Worm (Caenorhabditis elegans) whole organism, mixed stage, embryonic: ENCODE results near the gene B0001.5.

Experiments
- M03D4.4 ChIP-seq: sonication (generic microtip); optimal IDR thresholded peaks from 2 replicates; lab custom pipeline; 2017; ENCODE audit warnings: mild to moderate bottlenecking, missing genetic modification characterization, missing compliant biosample characterization
- bed-3 ChIP-seq: fragments of 200-800 bp; sonication (Bioruptor generic); optimal IDR thresholded peaks from 3 replicates; lab custom pipeline; 2018; ENCODE audit warnings: mild to moderate bottlenecking, missing genetic modification characterization, moderate library complexity, missing compliant biosample characterization
- blmp-1 ChIP-seq: fragments of 150-350 bp; optimal IDR thresholded peaks from 2 replicates; lab custom pipeline; 2014; ENCODE audit warnings: missing biosample characterization, missing genetic modification characterization
- ceh-43 ChIP-seq: fragments of 200-800 bp; sonication (Bioruptor generic); optimal IDR thresholded peaks from 2 replicates; lab custom pipeline; 2018; ENCODE audit warnings: mild to moderate bottlenecking, missing genetic modification characterization, moderate library complexity, missing compliant biosample characterization
- ces-1 ChIP-seq: fragments of 150-350 bp; optimal IDR thresholded peaks from 2 replicates; lab custom pipeline; 2014; ENCODE audit warnings: missing biosample characterization, missing genetic modification reagents, missing genetic modification characterization
- cnd-1 ChIP-seq: fragments of 200-800 bp; sonication (Bioruptor generic); optimal IDR thresholded peaks from 2 replicates; lab custom pipeline; 2018; ENCODE audit warnings: mild to moderate bottlenecking, missing genetic modification characterization, missing compliant biosample characterization
- drap-1 ChIP-seq: fragments of 200-800 bp; sonication (Bioruptor generic); optimal IDR thresholded peaks from 3 replicates; lab custom pipeline; 2018; ENCODE audit warnings: mild to moderate bottlenecking, missing genetic modification characterization, missing compliant biosample characterization
- elt-3 ChIP-seq: fragments of 150-350 bp; optimal IDR thresholded peaks from 2 replicates; lab custom pipeline; 2014; ENCODE audit warnings: missing biosample characterization, missing genetic modification characterization
- ham-2 ChIP-seq: fragments of 200-800 bp; sonication (Bioruptor generic); optimal IDR thresholded peaks from 2 replicates; lab custom pipeline; 2018; ENCODE audit warnings: mild to moderate bottlenecking, missing genetic modification characterization, missing compliant biosample characterization
- hlh-1 ChIP-seq: fragments of 150-350 bp; optimal IDR thresholded peaks from 2 replicates; lab custom pipeline; 2014; ENCODE audit warnings: missing biosample characterization, missing genetic modification reagents, missing genetic modification characterization
- lin-13 ChIP-seq: fragments of 150-350 bp; optimal IDR thresholded peaks from 2 replicates; lab custom pipeline; 2014; ENCODE audit warnings: missing biosample characterization, missing genetic modification characterization
- lsy-2 ChIP-seq: fragments of 150-350 bp; optimal IDR thresholded peaks from 2 replicates; lab custom pipeline; 2014; ENCODE audit warnings: missing biosample characterization, missing genetic modification characterization
- mab-5 ChIP-seq: fragments of 150-350 bp; optimal IDR thresholded peaks from 2 replicates; lab custom pipeline; 2014; ENCODE audit warnings: missing biosample characterization, missing genetic modification characterization
- nhr-12 ChIP-seq: fragments of 150-350 bp; optimal IDR thresholded peaks from 2 replicates; lab custom pipeline; 2014; ENCODE audit warnings: missing biosample characterization, missing genetic modification characterization
- nhr-2 ChIP-seq: fragments of 150-350 bp; optimal IDR thresholded peaks from 2 replicates; lab custom pipeline; 2014; ENCODE audit warnings: missing biosample characterization, missing genetic modification characterization
- nhr-237 ChIP-seq: fragments of 150-350 bp; optimal IDR thresholded peaks from 2 replicates; lab custom pipeline; 2014; ENCODE audit warnings: missing biosample characterization, missing genetic modification characterization
- nhr-28 ChIP-seq: fragments of 150-350 bp; optimal IDR thresholded peaks from 2 replicates; lab custom pipeline; 2014; ENCODE audit warnings: missing biosample characterization, missing genetic modification characterization
- pha-4 ChIP-seq: fragments of 150-350 bp; optimal IDR thresholded peaks from 2 replicates; lab custom pipeline; 2018; ENCODE audit warnings: missing biosample characterization, missing genetic modification reagents, missing genetic modification characterization
- snpc-4 ChIP-seq: fragments of 150-350 bp; optimal IDR thresholded peaks from 2 replicates; lab custom pipeline; 2014; ENCODE audit warnings: missing biosample characterization, missing genetic modification characterization
- tbx-8 ChIP-seq: fragments of 200-800 bp; sonication (Bioruptor generic); optimal IDR thresholded peaks from 2 replicates; lab custom pipeline; 2018; ENCODE audit warnings: mild to moderate bottlenecking, missing genetic modification characterization, moderate library complexity, missing compliant biosample characterization
- zip-8 ChIP-seq: fragments of 150-350 bp; optimal IDR thresholded peaks from 2 replicates; lab custom pipeline; 2014; ENCODE audit warnings: missing biosample characterization, missing genetic modification characterization

The B0001.5 gene

ce11 chrIV:12096479-12096878 lies 46.7 kb downstream of the B0001.5 start, which contains the start of gene mon-2:
TSS of gene mon-2 (plus strand) at chrIV:12096779.
- TF ChIP-seq nhr-12 (tag; lab: Kevin White, UChicago) (no peak), bed-3 (GFP tag; lab: Kevin White, UChicago) (no peak), ceh-43 (GFP tag; lab: Kevin White, UChicago) (no peak), ham-2 (no peak), nhr-237 (tag; lab: Kevin White, UChicago) (no peak), tbx-8 (GFP tag; lab: Kevin White, UChicago) (no peak), nhr-2 (no peak), cnd-1 (tag; lab: Kevin White, UChicago) (no peak), elt-3 (tag; lab: Kevin White, UChicago) (no peak), ces-1 (GFP tag; lab: Kevin White, UChicago) (no peak), M03D4.4 (tag; lab: Kevin White, UChicago) (no peak), snpc-4 (tag; lab: Kevin White, UChicago) (no peak), mab-5 (tag; lab: Kevin White, UChicago) (no peak)

DNA sequence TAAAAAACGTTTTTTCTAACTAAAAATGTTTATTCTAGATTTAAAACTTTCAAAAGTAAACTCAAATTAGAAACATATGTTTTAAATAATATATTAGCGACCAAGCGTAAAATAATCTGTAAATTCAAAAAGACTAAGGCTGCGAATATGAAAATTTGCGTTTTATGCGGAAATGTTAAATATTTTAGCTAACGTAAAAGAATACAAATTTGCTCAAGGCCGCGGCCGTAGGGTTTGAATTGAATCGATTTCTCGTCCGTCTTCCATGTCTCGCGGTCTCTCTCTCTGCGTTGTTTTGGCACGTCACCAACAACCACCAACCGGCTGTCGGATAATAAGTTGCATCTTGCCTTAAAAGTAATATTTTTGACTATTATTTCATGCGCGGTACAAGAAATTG lies 49.3 kb downstream of the B0001.5 start, which contains the start of gene F11A10.5:
F11A10.5 (plus strand) TSS at position 301 of the 400 bp plus-strand sequence.
- TF ChIP-seq ces-1 (GFP tag; lab: Kevin White, UChicago) (peak; percentile 8), bed-3 (GFP tag; lab: Kevin White, UChicago) (no peak), hlh-1 (tag; lab: Kevin White, UChicago) (peak; percentile 14), drap-1 (no peak)

DNA sequence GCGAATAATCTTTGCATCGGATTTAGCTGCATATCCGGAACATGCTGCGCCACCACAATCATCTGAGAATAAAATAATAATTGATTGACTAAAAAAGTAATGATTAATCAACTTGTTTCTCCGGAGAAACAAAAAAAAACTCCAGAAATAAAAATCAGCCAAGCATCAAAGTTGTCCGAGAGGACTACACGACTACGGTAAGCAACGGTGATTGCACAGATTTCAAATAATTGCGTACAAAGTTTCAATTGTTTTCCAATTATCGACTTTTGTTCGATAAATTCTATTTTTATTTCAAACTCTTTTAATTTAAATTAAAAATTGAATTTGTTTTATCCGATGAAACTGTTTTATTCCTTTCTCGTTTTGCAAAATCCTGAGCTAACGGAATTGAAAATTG lies 49.7 kb downstream of the B0001.5 start, which contains the start of gene cpsf-4:
cpsf-4 (minus strand) TSS at position 62 of the 400 bp plus-strand sequence.
- peak; percentile 41 for TF ChIP-seq lsy-2 (tag; lab: Kevin White, UChicago)
- no peak for TF ChIP-seq pha-4

DNA sequence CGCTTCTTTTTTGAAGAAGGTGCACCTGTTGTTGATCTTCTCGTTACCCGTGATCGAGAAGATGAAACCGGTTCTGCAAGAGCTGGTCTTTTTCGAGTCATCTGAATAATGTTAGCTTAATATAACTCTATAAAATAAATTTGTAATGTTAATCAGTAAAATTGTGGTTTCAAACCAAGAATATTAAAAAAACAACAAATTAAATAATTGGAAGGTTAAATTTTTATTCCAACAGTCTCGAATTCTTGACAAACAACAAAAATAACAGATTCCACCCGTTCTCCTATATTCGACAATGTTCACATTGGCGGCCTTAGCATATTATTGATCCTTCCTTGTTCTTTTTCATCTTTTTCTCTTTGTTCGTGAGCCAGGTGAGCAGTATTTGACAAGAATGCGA lies 51.0 kb downstream of the B0001.5 start, which contains the start of gene mig-32:
mig-32 (minus strand) TSS at position 101 of the 400 bp plus-strand sequence.
- TF ChIP-seq nhr-28 (tag; lab: Kevin White, UChicago) = no peak
- TF ChIP-seq hlh-1 (tag; lab: Kevin White, UChicago) = no peak
- TF ChIP-seq blmp-1 (tag; lab: Kevin White, UChicago) = no peak
- no peak for TF ChIP-seq M03D4.4 (tag; lab: Kevin White, UChicago)
- TF ChIP-seq ceh-43 (GFP tag; lab: Kevin White, UChicago) = no peak
- no peak for TF ChIP-seq pha-4
- no peak for TF ChIP-seq lin-13
- TF ChIP-seq tbx-8 (GFP tag; lab: Kevin White, UChicago) = no peak
- TF ChIP-seq zip-8 (tag; lab: Kevin White, UChicago) = no peak
- TF ChIP-seq nhr-12 (tag; lab: Kevin White, UChicago) = no peak
- no peak for TF ChIP-seq snpc-4 (tag; lab: Kevin White, UChicago)
- TF ChIP-seq elt-3 (tag; lab: Kevin White, UChicago) = no peak
- TF ChIP-seq lsy-2 (tag; lab: Kevin White, UChicago) = no peak
- no peak for TF ChIP-seq ces-1 (GFP tag; lab: Kevin White, UChicago)
- no peak for TF ChIP-seq ham-2
- no peak for TF ChIP-seq nhr-2
